Worm (Caenorhabditis elegans): ENCODE results near the gene zfp-2.

Gene zfp-2

DNA sequence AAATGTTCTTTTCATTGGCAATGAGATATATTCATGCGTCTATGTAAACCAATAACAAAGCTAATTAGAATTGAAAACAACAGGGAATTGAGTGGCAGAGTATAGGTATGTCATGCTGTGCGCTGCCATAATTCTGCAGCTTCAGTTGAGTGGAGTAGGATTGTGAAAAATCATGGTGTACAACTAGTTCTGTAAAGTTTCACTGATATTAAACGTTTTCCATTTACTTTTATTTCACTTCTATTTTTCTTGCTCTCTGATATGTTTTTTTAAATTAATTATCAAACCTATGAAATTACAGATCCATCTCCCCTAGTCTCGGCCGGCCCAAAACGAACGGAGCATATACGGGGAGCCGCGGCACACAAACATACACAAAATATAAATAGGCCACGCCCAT lies 18.2 kb downstream of the zfp-2 start, which contains the start of gene exc-7:
Gene exc-7 (plus strand): TSS at position 301 of the 400 bp plus-strand sequence.
- TF ChIP-seq ztf-16 (tag; optimal IDR thresholded peaks at IDR 0.05) = no peak
- no peak for TF ChIP-seq hlh-30 (tag; optimal IDR thresholded peaks at IDR 0.05; ENCODE audit: insufficient read depth)
- no peak for TF ChIP-seq ttx-3 (tag; optimal IDR thresholded peaks at IDR 0.05)
- TF ChIP-seq sdc-2 (tag; optimal IDR thresholded peaks at IDR 0.05) = no peak
- no peak for TF ChIP-seq ceh-45 (GFP tag; IDR thresholded peaks at IDR 0.05)
- no peak for TF ChIP-seq Y22D7AL.16 (tag; optimal IDR thresholded peaks at IDR 0.05)
- TF ChIP-seq ceh-24 (tag; optimal IDR thresholded peaks at IDR 0.05) = no peak
- TF ChIP-seq pat-9 (tag; optimal IDR thresholded peaks at IDR 0.05) = no peak
- no peak for TF ChIP-seq elt-4 (tag; optimal IDR thresholded peaks at IDR 0.05)
- no peak for TF ChIP-seq ceh-6 (GFP tag; optimal IDR thresholded peaks at IDR 0.05)

ce11 chrII:9576707-9577106 lies 19.3 kb downstream of the zfp-2 start:
- no peak for TF ChIP-seq F13H6.1 (tag; optimal IDR thresholded peaks at IDR 0.05)
- TF ChIP-seq unc-42 (tag; optimal IDR thresholded peaks at IDR 0.05) = no peak
- TF ChIP-seq ceh-14 (tag; optimal IDR thresholded peaks at IDR 0.05) = no peak
- TF ChIP-seq rnt-1 (tag; optimal IDR thresholded peaks at IDR 0.05) = no peak
- TF ChIP-seq pax-1 (tag; optimal IDR thresholded peaks at IDR 0.05) = no peak
- no peak for TF ChIP-seq ceh-24 (tag; optimal IDR thresholded peaks at IDR 0.05)
- no peak for TF ChIP-seq madf-2 (tag; optimal IDR thresholded peaks at IDR 0.05)
- TF ChIP-seq K02D7.2 (tag; optimal IDR thresholded peaks at IDR 0.05) = no peak
- TF ChIP-seq Y22D7AL.16 (tag; optimal IDR thresholded peaks at IDR 0.05) = no peak
- TF ChIP-seq tbx-2 (tag; optimal IDR thresholded peaks at IDR 0.05) = no peak
- no peak for TF ChIP-seq hlh-6 (tag; optimal IDR thresholded peaks at IDR 0.05)
- TF ChIP-seq hlh-30 (tag; optimal IDR thresholded peaks at IDR 0.05; ENCODE audit: insufficient read depth) = no peak
- no peak for TF ChIP-seq syd-9 (tag; optimal IDR thresholded peaks at IDR 0.05)
- TF ChIP-seq ceh-6 (GFP tag; optimal IDR thresholded peaks at IDR 0.05) = no peak
- no peak for TF ChIP-seq ceh-31 (tag; optimal IDR thresholded peaks at IDR 0.05)
- no peak for TF ChIP-seq ahr-1 (tag; optimal IDR thresholded peaks at IDR 0.05)
- TF ChIP-seq dve-1 (tag; optimal IDR thresholded peaks at IDR 0.05) = no peak
- no peak for TF ChIP-seq pha-2 (tag; optimal IDR thresholded peaks at IDR 0.05)

- TF ChIP-seq ceh-19 (GFP tag; optimal IDR thresholded peaks at IDR 0.05) = peak; percentile 85
- peak; percentile 98 for TF ChIP-seq ceh-34 (tag; optimal IDR thresholded peaks at IDR 0.05)
- no peak for TF ChIP-seq unc-3 (GFP tag; conservative IDR thresholded peaks at IDR 0.05)
- no peak for TF ChIP-seq unc-3 (tag; optimal IDR thresholded peaks at IDR 0.05)
- TF ChIP-seq mec-3 (tag; optimal IDR thresholded peaks at IDR 0.05; ENCODE audit: borderline replicate concordance) = no peak
- no peak for TF ChIP-seq hlh-13 (GFP tag; optimal IDR thresholded peaks at IDR 0.05)
- no peak for TF ChIP-seq ceh-22 (tag; optimal IDR thresholded peaks at IDR 0.05)
Observed at ce11 chrII:9577630-9578029, 20.2 kb downstream of the zfp-2 start.

ce11 chrII:9583461-9583860 lies 26.0 kb downstream of the zfp-2 start, which contains the start of gene wee-1.1:
Gene wee-1.1, minus strand, starts transcription at chrII:9583561.
- TF ChIP-seq ceh-45 (GFP tag; IDR thresholded peaks at IDR 0.05) (no peak), fkh-6 (tag; optimal IDR thresholded peaks at IDR 0.05) (no peak), syd-9 (tag; optimal IDR thresholded peaks at IDR 0.05) (no peak), ahr-1 (tag; optimal IDR thresholded peaks at IDR 0.05) (no peak), dve-1 (tag; optimal IDR thresholded peaks at IDR 0.05) (no peak), hlh-8 (tag; optimal IDR thresholded peaks at IDR 0.05) (no peak), unc-55 (GFP tag; optimal IDR thresholded peaks at IDR 0.05) (no peak), F13H6.1 (tag; optimal IDR thresholded peaks at IDR 0.05) (no peak), ceh-34 (tag; optimal IDR thresholded peaks at IDR 0.05) (no peak), tbx-2 (tag; optimal IDR thresholded peaks at IDR 0.05) (no peak), ama-1 (optimal IDR thresholded peaks at IDR 0.05) (no peak), sdc-2 (tag; optimal IDR thresholded peaks at IDR 0.05) (no peak), C38D4.7 (GFP tag; optimal IDR thresholded peaks at IDR 0.05) (no peak), ceh-22 (tag; optimal IDR thresholded peaks at IDR 0.05) (no peak), ref-2 (tag; optimal IDR thresholded peaks at IDR 0.05) (no peak), rnt-1 (tag; optimal IDR thresholded peaks at IDR 0.05) (no peak)
